Worm (Caenorhabditis elegans): Measurements from ENCODE around the gene Y59A8B.19.
A peak's percentile ranks its signal among the peaks of the same experiment; 100 is the strongest.

DNA sequence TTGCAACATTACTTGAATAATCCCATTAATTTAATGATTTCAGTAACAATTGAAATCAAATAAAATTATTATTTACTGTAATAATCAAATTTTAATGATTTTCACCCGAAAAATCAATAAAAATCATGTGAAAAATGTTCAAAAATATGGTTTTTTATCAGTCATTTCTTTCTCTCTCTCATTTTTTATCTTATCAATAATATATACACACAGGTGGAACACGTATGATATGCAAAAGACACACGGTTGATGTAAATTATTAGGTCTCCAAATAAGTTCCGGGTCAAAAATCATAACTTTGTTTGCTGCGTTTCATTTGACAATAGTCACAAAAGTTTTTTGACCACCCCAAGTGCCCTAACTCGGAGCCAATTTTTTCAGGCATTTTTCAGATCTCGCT is 28.8 kb upstream of the Y59A8B.19 start:
- TF ChIP-seq ets-4 (GFP tag; optimal IDR thresholded peaks at IDR 0.05) (peak; percentile 8), ama-1 (optimal IDR thresholded peaks at IDR 0.05) (no peak), ama-1 (GFP tag; optimal IDR thresholded peaks at IDR 0.05) (no peak), xnd-1 (tag; optimal IDR thresholded peaks at IDR 0.05) (no peak), tbp1 (GFP tag; optimal IDR thresholded peaks at IDR 0.05) (no peak), attf-6 (GFP tag; IDR thresholded peaks at IDR 0.05) (no peak), F55B11.4 (tag; optimal IDR thresholded peaks at IDR 0.05; ENCODE audit: borderline replicate concordance, insufficient read depth) (no peak), ceh-58 (GFP tag; IDR thresholded peaks at IDR 0.05) (no peak), egl-44 (GFP tag; IDR thresholded peaks at IDR 0.05) (no peak), pha-4 (tag; optimal IDR thresholded peaks at IDR 0.05) (no peak)
